Worm (Caenorhabditis elegans) whole organism, mixed stage, embryonic: ENCODE results near the gene T16G12.7.
"Not testable (repeated sequence)": the region's sequence is repeated elsewhere in the genome, so short reads cannot be mapped to it uniquely, and the experiment has no call there.

Experiments
- bed-3 ChIP-seq: fragments of 200-800 bp; sonication (Bioruptor generic); optimal IDR thresholded peaks from 3 replicates; lab custom pipeline; 2018; ENCODE audit warnings: mild to moderate bottlenecking, missing genetic modification characterization, moderate library complexity, missing compliant biosample characterization
- blmp-1 ChIP-seq: fragments of 150-350 bp; optimal IDR thresholded peaks from 2 replicates; lab custom pipeline; 2014; ENCODE audit warnings: missing biosample characterization, missing genetic modification characterization
- ceh-39 ChIP-seq: fragments of 150-350 bp; optimal IDR thresholded peaks from 2 replicates; lab custom pipeline; 2014; ENCODE audit warnings: missing biosample characterization, missing genetic modification characterization
- ceh-43 ChIP-seq: fragments of 200-800 bp; sonication (Bioruptor generic); optimal IDR thresholded peaks from 2 replicates; lab custom pipeline; 2018; ENCODE audit warnings: mild to moderate bottlenecking, missing genetic modification characterization, moderate library complexity, missing compliant biosample characterization
- ceh-83 ChIP-seq: fragments of 200-800 bp; sonication (Bioruptor generic); optimal IDR thresholded peaks from 2 replicates; lab custom pipeline; 2018; ENCODE audit warnings: mild to moderate bottlenecking, missing genetic modification characterization, missing compliant biosample characterization
- ces-1 ChIP-seq: fragments of 150-350 bp; optimal IDR thresholded peaks from 2 replicates; lab custom pipeline; 2014; ENCODE audit warnings: missing biosample characterization, missing genetic modification reagents, missing genetic modification characterization
- cnd-1 ChIP-seq: fragments of 200-800 bp; sonication (Bioruptor generic); optimal IDR thresholded peaks from 2 replicates; lab custom pipeline; 2018; ENCODE audit warnings: mild to moderate bottlenecking, missing genetic modification characterization, missing compliant biosample characterization
- drap-1 ChIP-seq: fragments of 200-800 bp; sonication (Bioruptor generic); optimal IDR thresholded peaks from 3 replicates; lab custom pipeline; 2018; ENCODE audit warnings: mild to moderate bottlenecking, missing genetic modification characterization, missing compliant biosample characterization
- elt-1 ChIP-seq: sonication (generic microtip); optimal IDR thresholded peaks from 2 replicates; lab custom pipeline; 2017; ENCODE audit warnings: missing genetic modification characterization, mild to moderate bottlenecking, missing compliant biosample characterization, antibody characterized with exemption, moderate library complexity, borderline replicate concordance; ENCODE audit not compliant: insufficient read depth
- flh-1 ChIP-seq: fragments of 200-800 bp; sonication (Bioruptor generic); optimal IDR thresholded peaks from 2 replicates; lab custom pipeline; 2018; ENCODE audit warnings: mild to moderate bottlenecking, missing genetic modification characterization, moderate library complexity, missing compliant biosample characterization
- ham-2 ChIP-seq: fragments of 200-800 bp; sonication (Bioruptor generic); optimal IDR thresholded peaks from 2 replicates; lab custom pipeline; 2018; ENCODE audit warnings: mild to moderate bottlenecking, missing genetic modification characterization, missing compliant biosample characterization
- hlh-1 ChIP-seq: fragments of 150-350 bp; optimal IDR thresholded peaks from 2 replicates; lab custom pipeline; 2014; ENCODE audit warnings: missing biosample characterization, missing genetic modification reagents, missing genetic modification characterization
- mep-1 ChIP-seq: fragments of 150-350 bp; optimal IDR thresholded peaks from 2 replicates; lab custom pipeline; 2017; ENCODE audit warnings: missing biosample characterization, missing genetic modification reagents, missing genetic modification characterization, inconsistent platforms
- mls-2 ChIP-seq: sonication (generic microtip); optimal IDR thresholded peaks from 2 replicates; lab custom pipeline; 2016; ENCODE audit warnings: mild to moderate bottlenecking, missing genetic modification characterization, moderate library complexity, missing compliant biosample characterization
- nhr-12 ChIP-seq: fragments of 150-350 bp; optimal IDR thresholded peaks from 2 replicates; lab custom pipeline; 2014; ENCODE audit warnings: missing biosample characterization, missing genetic modification characterization
- nhr-2 ChIP-seq: fragments of 150-350 bp; optimal IDR thresholded peaks from 2 replicates; lab custom pipeline; 2014; ENCODE audit warnings: missing biosample characterization, missing genetic modification characterization
- nhr-237 ChIP-seq: fragments of 150-350 bp; optimal IDR thresholded peaks from 2 replicates; lab custom pipeline; 2014; ENCODE audit warnings: missing biosample characterization, missing genetic modification characterization
- nhr-28 ChIP-seq: fragments of 150-350 bp; optimal IDR thresholded peaks from 2 replicates; lab custom pipeline; 2014; ENCODE audit warnings: missing biosample characterization, missing genetic modification characterization
- nhr-76 ChIP-seq: sonication (generic microtip); optimal IDR thresholded peaks from 2 replicates; lab custom pipeline; 2017; ENCODE audit warnings: missing biosample characterization, missing genetic modification characterization
- pha-4 ChIP-seq: fragments of 150-350 bp; optimal IDR thresholded peaks from 2 replicates; lab custom pipeline; 2018; ENCODE audit warnings: missing biosample characterization, missing genetic modification reagents, missing genetic modification characterization
- sem-2 ChIP-seq: fragments of 200-800 bp; sonication (Bioruptor generic); optimal IDR thresholded peaks from 2 replicates; lab custom pipeline; 2018; ENCODE audit warnings: mild to moderate bottlenecking, missing genetic modification characterization, missing compliant biosample characterization
- snpc-4 ChIP-seq: fragments of 150-350 bp; optimal IDR thresholded peaks from 2 replicates; lab custom pipeline; 2014; ENCODE audit warnings: missing biosample characterization, missing genetic modification characterization
- sptf-1 ChIP-seq: sonication (generic microtip); optimal IDR thresholded peaks from 2 replicates; lab custom pipeline; 2017; ENCODE audit warnings: mild to moderate bottlenecking, missing genetic modification characterization, moderate library complexity, missing compliant biosample characterization
- tbx-8 ChIP-seq: fragments of 200-800 bp; sonication (Bioruptor generic); optimal IDR thresholded peaks from 2 replicates; lab custom pipeline; 2018; ENCODE audit warnings: mild to moderate bottlenecking, missing genetic modification characterization, moderate library complexity, missing compliant biosample characterization
- unc-120 ChIP-seq: sonication (generic microtip); optimal IDR thresholded peaks from 2 replicates; lab custom pipeline; 2017; ENCODE audit warnings: missing genetic modification characterization, missing compliant biosample characterization; ENCODE audit not compliant: poor library complexity, severe bottlenecking
- unc-39 ChIP-seq: fragments of 150-350 bp; optimal IDR thresholded peaks from 2 replicates; lab custom pipeline; 2014; ENCODE audit warnings: missing biosample characterization, missing genetic modification characterization
- unc-62 ChIP-seq: fragments of 150-350 bp; optimal IDR thresholded peaks from 2 replicates; lab custom pipeline; 2014; ENCODE audit warnings: missing biosample characterization, missing genetic modification reagents, missing genetic modification characterization
- zip-8 ChIP-seq: fragments of 150-350 bp; optimal IDR thresholded peaks from 2 replicates; lab custom pipeline; 2014; ENCODE audit warnings: missing biosample characterization, missing genetic modification characterization
- ztf-11 ChIP-seq: fragments of 150-350 bp; optimal IDR thresholded peaks from 2 replicates; lab custom pipeline; 2014; ENCODE audit warnings: missing biosample characterization, missing genetic modification characterization

T16G12.7 gene

DNA sequence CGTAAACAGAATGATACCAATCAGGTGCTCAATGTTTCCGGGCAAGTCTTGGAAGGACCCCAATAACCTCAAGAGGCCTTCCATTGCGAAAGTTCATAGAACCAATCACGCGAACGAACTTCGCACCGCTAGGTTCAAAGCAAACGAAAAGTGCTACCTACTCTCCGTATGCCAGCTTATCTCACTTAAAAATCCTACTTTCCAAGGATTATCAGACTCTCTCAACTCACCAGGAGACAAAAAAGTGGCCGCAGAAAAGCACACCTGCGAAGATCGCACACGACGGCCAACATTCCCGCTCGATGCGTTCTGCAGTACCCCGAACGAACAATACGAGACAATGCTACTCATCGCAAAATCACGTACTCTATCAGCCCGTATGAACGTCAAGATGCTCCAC, 13.4 kb upstream of the T16G12.7 start, which contains the start of gene T16G12.12:
TSS of gene T16G12.12 (plus strand) at position 301 of the 400 bp plus-strand sequence.
- TF ChIP-seq snpc-4; drap-1 (GFP tag; lab: Kevin White, UChicago); nhr-237 (tag; lab: Kevin White, UChicago): not testable (repeated sequence)

DNA sequence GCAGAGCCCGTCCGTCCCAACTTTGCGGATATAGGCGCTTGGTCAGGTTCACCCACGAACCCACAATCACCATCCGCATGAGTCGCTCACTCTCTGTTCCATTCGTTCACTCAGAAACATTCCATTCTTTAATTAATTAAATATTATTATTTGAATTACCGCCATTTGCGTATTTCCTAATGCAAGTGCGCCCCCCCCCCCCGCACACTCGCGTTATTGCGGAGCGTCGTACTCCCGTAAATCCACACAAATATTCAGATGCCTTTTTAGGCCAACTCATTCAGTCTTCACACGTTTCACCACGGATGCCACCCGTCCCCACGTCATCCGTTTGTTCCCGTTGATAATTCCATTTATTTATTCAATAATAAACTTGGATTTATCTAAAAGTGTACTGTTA, 10.4 kb upstream of the T16G12.7 start, which contains the start of gene T16G12.3:
TSS of gene T16G12.3 (plus strand) at position 301 of the 400 bp plus-strand sequence.
- not testable (repeated sequence) for TF ChIP-seq ces-1 (GFP tag; lab: Kevin White, UChicago); sem-2; zip-8 (tag; lab: Kevin White, UChicago)

DNA sequence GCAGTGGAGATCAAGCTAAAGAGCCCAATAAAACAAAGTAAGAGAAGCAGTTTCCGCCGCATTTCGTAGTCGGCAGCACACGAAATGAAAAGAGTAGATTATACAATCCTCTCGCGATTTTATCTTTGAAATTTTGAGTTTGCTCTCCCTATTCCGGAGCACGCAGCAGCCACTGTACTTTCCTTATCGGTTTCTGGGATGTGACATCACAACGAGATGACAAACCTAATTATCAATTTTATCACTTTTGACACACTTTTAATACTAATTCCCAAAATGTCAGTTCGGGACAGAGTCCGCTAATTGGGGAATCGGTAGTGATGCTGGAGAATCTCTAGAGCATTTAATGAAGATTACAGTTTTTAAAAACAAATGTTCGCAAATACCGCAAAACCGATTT, 9.8 kb upstream of the T16G12.7 start, which contains the start of gene T16G12.1:
TSS of gene T16G12.1 (minus strand) at position 176 of the 400 bp plus-strand sequence.
- TF ChIP-seq nhr-12 (tag; lab: Kevin White, UChicago), result no peak
- TF ChIP-seq flh-1 (GFP tag; lab: Kevin White, UChicago), result no peak
- TF ChIP-seq mep-1, result no peak
- no peak for TF ChIP-seq drap-1 (GFP tag; lab: Kevin White, UChicago)
- TF ChIP-seq zip-8 (tag; lab: Kevin White, UChicago), result no peak
- TF ChIP-seq sptf-1 (tag; lab: Kevin White, UChicago), result no peak
- TF ChIP-seq ztf-11, result no peak
- TF ChIP-seq pha-4 (tag; lab: Kevin White, UChicago), result no peak
- no peak for TF ChIP-seq ceh-43 (GFP tag; lab: Kevin White, UChicago)
- no peak for TF ChIP-seq mls-2
- no peak for TF ChIP-seq nhr-76 (tag; lab: Kevin White, UChicago)
- TF ChIP-seq tbx-8 (GFP tag; lab: Kevin White, UChicago), result no peak
- no peak for TF ChIP-seq cnd-1 (tag; lab: Kevin White, UChicago)
- no peak for TF ChIP-seq elt-1 (tag; lab: Kevin White, UChicago)
- no peak for TF ChIP-seq ceh-39 (tag; lab: Kevin White, UChicago)
- TF ChIP-seq sem-2, result no peak

ce11 chrIII:10037150-10037549, 2.8 kb downstream of the T16G12.7 start, which contains the start of gene M04D8.7:
TSS of gene M04D8.7 (plus strand) at chrIII:10037450.
- no peak for TF ChIP-seq drap-1 (GFP tag; lab: Kevin White, UChicago)
- no peak for TF ChIP-seq ham-2 (GFP tag; lab: Kevin White, UChicago)
- TF ChIP-seq blmp-1, result no peak
- no peak for TF ChIP-seq nhr-237 (tag; lab: Kevin White, UChicago)
- no peak for TF ChIP-seq nhr-28 (tag; lab: Kevin White, UChicago)
- no peak for TF ChIP-seq unc-39 (tag; lab: Kevin White, UChicago)

DNA sequence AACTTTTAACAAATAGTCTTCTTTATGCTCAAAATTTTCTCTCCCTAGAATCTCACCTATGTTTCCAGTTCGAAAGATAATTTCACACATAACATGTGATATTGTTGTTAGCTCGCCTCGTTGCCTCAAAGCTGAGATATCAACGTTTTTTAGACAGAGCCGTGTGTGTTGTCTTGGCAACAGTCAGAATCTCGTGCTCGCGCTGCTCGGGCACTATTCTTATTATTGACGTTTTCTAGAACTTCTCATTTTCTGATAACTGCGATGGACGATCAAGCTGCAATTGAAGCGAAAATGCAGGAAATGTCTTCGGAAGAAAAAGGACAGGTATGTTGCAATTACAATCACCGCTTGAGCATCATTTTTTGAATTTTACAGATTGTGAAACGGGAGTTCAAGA, 4.1 kb downstream of the T16G12.7 start, which contains the start of gene xbx-3:
TSS of gene xbx-3 (plus strand) at position 163 of the 400 bp plus-strand sequence.
- TF ChIP-seq ces-1 (GFP tag; lab: Kevin White, UChicago) (no peak), unc-39 (tag; lab: Kevin White, UChicago) (no peak), nhr-76 (tag; lab: Kevin White, UChicago) (no peak), pha-4 (tag; lab: Kevin White, UChicago) (no peak), unc-62 (GFP tag; lab: Kevin White, UChicago) (no peak), nhr-237 (tag; lab: Kevin White, UChicago) (no peak), ham-2 (GFP tag; lab: Kevin White, UChicago) (no peak), hlh-1 (tag; lab: Kevin White, UChicago) (no peak), sptf-1 (tag; lab: Kevin White, UChicago) (no peak), bed-3 (no peak), unc-120 (no peak), ceh-39 (tag; lab: Kevin White, UChicago) (no peak), nhr-2 (tag; lab: Kevin White, UChicago) (no peak), blmp-1 (no peak), tbx-8 (GFP tag; lab: Kevin White, UChicago) (no peak), ceh-83 (GFP tag; lab: Kevin White, UChicago) (no peak), mls-2 (no peak), ztf-11 (no peak), elt-1 (tag; lab: Kevin White, UChicago) (no peak)
- TF ChIP-seq, all 35 proteins: peak for 0
